Worm (Caenorhabditis elegans) whole organism, L3 larva: ENCODE measurements around the gene fbxa-29.
A peak's percentile ranks its signal among the peaks of the same experiment; 100 is the strongest.

Source experiments
- R02D3.7 ChIP-seq: fragments of 150-350 bp; optimal IDR thresholded peaks from 2 replicates; lab custom pipeline; 2014; ENCODE audit warnings: missing biosample characterization, missing genetic modification characterization
- ZK546.5 ChIP-seq: sonication (generic microtip); optimal IDR thresholded peaks from 2 replicates; lab custom pipeline; 2017; ENCODE audit warnings: missing biosample characterization, missing genetic modification characterization
- aly-2 ChIP-seq: fragments of 150-350 bp; optimal IDR thresholded peaks from 2 replicates; lab custom pipeline; 2014; ENCODE audit warnings: missing biosample characterization, missing genetic modification characterization
- ama-1 ChIP-seq: fragments of 150-350 bp; optimal IDR thresholded peaks from 2 replicates; lab custom pipeline; 2018
- ceh-16 ChIP-seq: sonication (generic microtip); optimal IDR thresholded peaks from 2 replicates; lab custom pipeline; 2017; ENCODE audit warnings: missing biosample characterization, missing genetic modification characterization
- ceh-28 ChIP-seq: fragments of 150-350 bp; optimal IDR thresholded peaks from 2 replicates; lab custom pipeline; 2014; ENCODE audit warnings: missing biosample characterization, missing genetic modification reagents, missing genetic modification characterization
- ceh-9 ChIP-seq: sonication (generic microtip); optimal IDR thresholded peaks from 2 replicates; lab custom pipeline; 2018; ENCODE audit warnings: missing biosample characterization, missing genetic modification characterization
- egl-27 ChIP-seq: sonication (generic microtip); optimal IDR thresholded peaks from 4 replicates; lab custom pipeline; 2017; ENCODE audit warnings: missing biosample characterization, missing genetic modification reagents, missing genetic modification characterization
- elt-1 ChIP-seq: fragments of 150-350 bp; optimal IDR thresholded peaks from 2 replicates; lab custom pipeline; 2014; ENCODE audit warnings: missing biosample characterization, missing genetic modification characterization
- elt-2 ChIP-seq: sonication (generic microtip); optimal IDR thresholded peaks from 2 replicates; lab custom pipeline; 2016; ENCODE audit warnings: missing genetic modification reagents, mild to moderate bottlenecking, missing genetic modification characterization, missing compliant biosample characterization
- elt-3 ChIP-seq, 3 experiments: fragments of 150-350 bp in 1 of 3; sonication (generic microtip) in 2 of 3; optimal IDR thresholded peaks; 2 replicates in 2 of 3; 4 replicates in 1 of 3; lab custom pipeline; 2014 to 2017; ENCODE audit warnings: missing biosample characterization in 3 of 3, missing genetic modification characterization in 3 of 3
- eor-1 ChIP-seq, 2 experiments: fragments of 150-350 bp; optimal IDR thresholded peaks; 2 replicates each; lab custom pipeline; 2014 to 2018; ENCODE audit warnings: missing biosample characterization in 2 of 2, missing genetic modification characterization in 2 of 2
- fkh-10 ChIP-seq: sonication (generic microtip); optimal IDR thresholded peaks from 2 replicates; lab custom pipeline; 2017; ENCODE audit warnings: missing biosample characterization, missing genetic modification reagents, missing genetic modification characterization
- fkh-2 ChIP-seq: fragments of 150-350 bp; optimal IDR thresholded peaks from 2 replicates; lab custom pipeline; 2014; ENCODE audit warnings: missing biosample characterization, missing genetic modification reagents, missing genetic modification characterization
- fos-1 ChIP-seq: fragments of 150-350 bp; optimal IDR thresholded peaks from 2 replicates; lab custom pipeline; 2014; ENCODE audit warnings: missing biosample characterization, missing genetic modification characterization
- hmg-11 ChIP-seq: sonication (generic microtip); optimal IDR thresholded peaks from 2 replicates; lab custom pipeline; 2016; ENCODE audit warnings: missing genetic modification characterization, missing compliant biosample characterization
- lin-15B ChIP-seq: fragments of 150-350 bp; optimal IDR thresholded peaks from 2 replicates; lab custom pipeline; 2014; ENCODE audit warnings: missing biosample characterization, missing genetic modification characterization
- lin-39 ChIP-seq: fragments of 150-350 bp; optimal IDR thresholded peaks from 2 replicates; lab custom pipeline; 2018; ENCODE audit warnings: missing biosample characterization, missing genetic modification reagents, missing genetic modification characterization
- mdl-1 ChIP-seq: fragments of 150-350 bp; optimal IDR thresholded peaks from 2 replicates; lab custom pipeline; 2014; ENCODE audit warnings: missing biosample characterization, missing genetic modification characterization
- nfya-1 ChIP-seq: sonication (generic microtip); optimal IDR thresholded peaks from 2 replicates; lab custom pipeline; 2017; ENCODE audit warnings: missing genetic modification characterization, mild to moderate bottlenecking, missing compliant biosample characterization, antibody characterized with exemption, moderate library complexity; ENCODE audit not compliant: insufficient read depth
- nhr-12 ChIP-seq: fragments of 150-350 bp; optimal IDR thresholded peaks from 2 replicates; lab custom pipeline; 2014; ENCODE audit warnings: missing biosample characterization, missing genetic modification characterization
- nhr-23 ChIP-seq: fragments of 150-350 bp; optimal IDR thresholded peaks from 2 replicates; lab custom pipeline; 2014; ENCODE audit warnings: missing biosample characterization, missing genetic modification reagents, missing genetic modification characterization
- nhr-237 ChIP-seq: fragments of 150-350 bp; optimal IDR thresholded peaks from 2 replicates; lab custom pipeline; 2014; ENCODE audit warnings: missing biosample characterization, missing genetic modification characterization
- nhr-25 ChIP-seq: sonication (generic microtip); optimal IDR thresholded peaks from 2 replicates; lab custom pipeline; 2017; ENCODE audit warnings: missing biosample characterization, missing genetic modification characterization
- nhr-28 ChIP-seq: fragments of 150-350 bp; optimal IDR thresholded peaks from 2 replicates; lab custom pipeline; 2014; ENCODE audit warnings: missing biosample characterization, missing genetic modification characterization
- nhr-43 ChIP-seq: sonication (generic microtip); optimal IDR thresholded peaks from 2 replicates; lab custom pipeline; 2016; ENCODE audit warnings: mild to moderate bottlenecking, missing genetic modification characterization, missing compliant biosample characterization; ENCODE audit not compliant: poor library complexity, severe bottlenecking
- nhr-67 ChIP-seq: fragments of 150-350 bp; optimal IDR thresholded peaks from 2 replicates; lab custom pipeline; 2014; ENCODE audit warnings: missing biosample characterization, missing genetic modification characterization
- nhr-76 ChIP-seq: fragments of 150-350 bp; sonication (generic microtip); optimal IDR thresholded peaks from 5 replicates; lab custom pipeline; 2014; ENCODE audit warnings: missing biosample characterization, missing genetic modification characterization
- nhr-77 ChIP-seq: fragments of 150-350 bp; optimal IDR thresholded peaks from 2 replicates; lab custom pipeline; 2014; ENCODE audit warnings: missing biosample characterization, missing genetic modification characterization
- pha-4 ChIP-seq: fragments of 150-350 bp; optimal IDR thresholded peaks from 2 replicates; lab custom pipeline; 2014; ENCODE audit warnings: missing biosample characterization, missing genetic modification reagents, missing genetic modification characterization
- pqm-1 ChIP-seq: fragments of 150-350 bp; optimal IDR thresholded peaks from 2 replicates; lab custom pipeline; 2017; ENCODE audit warnings: missing biosample characterization, missing genetic modification characterization, inconsistent platforms
- sea-2 ChIP-seq: fragments of 150-350 bp; sonication (generic microtip); optimal IDR thresholded peaks from 4 replicates; lab custom pipeline; 2014; ENCODE audit warnings: missing biosample characterization, missing genetic modification reagents, missing genetic modification characterization
- skn-1 ChIP-seq: fragments of 150-350 bp; optimal IDR thresholded peaks from 2 replicates; lab custom pipeline; 2014; ENCODE audit warnings: missing biosample characterization, missing genetic modification characterization
- snpc-4 ChIP-seq: fragments of 150-350 bp; optimal IDR thresholded peaks from 2 replicates; lab custom pipeline; 2014; ENCODE audit warnings: missing biosample characterization, missing genetic modification characterization
- tbx-2 ChIP-seq: sonication (generic microtip); optimal IDR thresholded peaks from 2 replicates; lab custom pipeline; 2016; ENCODE audit warnings: mild to moderate bottlenecking, missing genetic modification characterization, missing compliant biosample characterization
- unc-39 ChIP-seq: sonication (generic microtip); optimal IDR thresholded peaks from 4 replicates; lab custom pipeline; 2017; ENCODE audit warnings: missing biosample characterization, missing genetic modification characterization
- unc-62 ChIP-seq: fragments of 150-350 bp; sonication (generic microtip); optimal IDR thresholded peaks from 4 replicates; lab custom pipeline; 2014; ENCODE audit warnings: missing biosample characterization, missing genetic modification reagents, missing genetic modification characterization
- ztf-11 ChIP-seq: fragments of 150-350 bp; optimal IDR thresholded peaks from 2 replicates; lab custom pipeline; 2014; ENCODE audit warnings: missing biosample characterization, missing genetic modification characterization

The fbxa-29 gene

ce11 chrIII:1249111-1249583, 24.4 kb downstream of the fbxa-29 start, which contains the start of the genes fbxa-76 and fbxa-77:
fbxa-76 (minus strand) TSS chrIII:1249161.
fbxa-77 (plus strand) TSS chrIII:1249475.
- TF ChIP-seq nhr-237 (tag; lab: Kevin White, UChicago) (no peak), ama-1 (lab: Kevin White, UChicago) (no peak), lin-15B (peak; percentile 25), nhr-12 (no peak), nhr-28 (no peak), nhr-67 (tag; lab: Kevin White, UChicago) (no peak), elt-3 (tag; optimal IDR thresholded peaks at IDR 0.05; lab: Kevin White, UChicago) (no peak), egl-27 (no peak), sea-2 (GFP tag; lab: Kevin White, UChicago) (no peak), mdl-1 (no peak), snpc-4 (tag; lab: Kevin White, UChicago) (no peak), unc-62 (GFP tag; lab: Kevin White, UChicago) (no peak), ZK546.5 (tag; lab: Kevin White, UChicago) (no peak), pha-4 (tag; lab: Kevin White, UChicago) (peak; percentile 85), ceh-16 (tag; lab: Kevin White, UChicago) (no peak), nhr-43 (tag; lab: Kevin White, UChicago) (no peak), hmg-11 (peak; percentile 62), skn-1 (peak; percentile 37), tbx-2 (tag; lab: Kevin White, UChicago) (no peak), nhr-76 (no peak), eor-1 (tag; optimal IDR thresholded peaks at IDR 0.05; lab: Kevin White, UChicago) (no peak), fos-1 (tag; lab: Kevin White, UChicago) (no peak), nfya-1 (tag; lab: Kevin White, UChicago) (peak; percentile 48), ztf-11 (no peak), fkh-10 (GFP tag; lab: Kevin White, UChicago) (no peak), elt-1 (tag; lab: Kevin White, UChicago) (no peak), unc-39 (tag; lab: Kevin White, UChicago) (no peak), ceh-28 (tag; lab: Kevin White, UChicago) (no peak), nhr-25 (tag; lab: Kevin White, UChicago) (no peak), ceh-9 (tag; lab: Kevin White, UChicago) (no peak), elt-2 (tag; lab: Kevin White, UChicago) (peak; percentile 78), lin-39 (tag; lab: Kevin White, UChicago) (peak; percentile 3), nhr-77 (no peak), pqm-1 (tag; lab: Kevin White, UChicago) (peak; percentile 54), R02D3.7 (tag; lab: Kevin White, UChicago) (no peak)

- TF ChIP-seq nhr-76 (no peak), elt-2 (tag; lab: Kevin White, UChicago) (no peak), ceh-9 (tag; lab: Kevin White, UChicago) (no peak), hmg-11 (no peak), ceh-28 (tag; lab: Kevin White, UChicago) (no peak)
These were observed 25.2 kb downstream of the fbxa-29 start for ce11 chrIII:1248335-1248734.

ce11 chrIII:1243199-1243598, 30.3 kb downstream of the fbxa-29 start, which contains the start of gene fbxa-63:
fbxa-63 (plus strand) TSS chrIII:1243508.
- TF ChIP-seq nhr-67 (tag; lab: Kevin White, UChicago) (no peak), nhr-76 (no peak), sea-2 (GFP tag; lab: Kevin White, UChicago) (no peak), pha-4 (tag; lab: Kevin White, UChicago) (peak; percentile 49), elt-2 (tag; lab: Kevin White, UChicago) (peak; percentile 18), ama-1 (lab: Kevin White, UChicago) (no peak), nhr-25 (tag; lab: Kevin White, UChicago) (no peak), pqm-1 (tag; lab: Kevin White, UChicago) (peak; percentile 32), hmg-11 (peak; percentile 72), aly-2 (tag; lab: Kevin White, UChicago) (no peak), skn-1 (no peak), lin-39 (tag; lab: Kevin White, UChicago) (no peak), nfya-1 (tag; lab: Kevin White, UChicago) (peak; percentile 48), lin-15B (peak; percentile 14)

ce11 chrIII:1238704-1239103, 34.8 kb downstream of the fbxa-29 start, which contains the start of gene fbxa-61:
fbxa-61 (plus strand) TSS chrIII:1239048.
- TF ChIP-seq elt-1 (tag; lab: Kevin White, UChicago), result peak; percentile 88
- TF ChIP-seq nhr-67 (tag; lab: Kevin White, UChicago), result no peak
- TF ChIP-seq fkh-2 (tag; lab: Kevin White, UChicago), result no peak
- TF ChIP-seq nhr-23 (tag; lab: Kevin White, UChicago), result peak; percentile 42
- TF ChIP-seq ceh-9 (tag; lab: Kevin White, UChicago), result no peak
